Fruit fly (Drosophila melanogaster) whole organism, embryonic: Measurements from ENCODE around the gene lwr.

Experiments
- Aef1 ChIP-seq: fragments of 200-800 bp; sonication (Bioruptor generic); IDR thresholded peaks from 3 replicates; pipeline ENCODE4 v1.3.6; 2022; ENCODE audit warnings: missing biosample characterization, missing genetic modification characterization
- Antp ChIP-seq: fragments of 200-800 bp; sonication (Bioruptor generic); optimal IDR thresholded peaks from 3 replicates; lab custom pipeline; 2016; ENCODE audit warnings: missing biosample characterization, missing genetic modification characterization
- Bdp1 ChIP-seq: fragments of 200-800 bp; sonication (Bioruptor generic); optimal IDR thresholded peaks from 3 replicates; lab custom pipeline; 2016; ENCODE audit warnings: missing biosample characterization, missing genetic modification characterization
- CG10147 ChIP-seq: fragments of 200-800 bp; sonication (Bioruptor generic); optimal IDR thresholded peaks from 2 replicates; lab custom pipeline; 2019; ENCODE audit warnings: missing biosample characterization, mild to moderate bottlenecking, missing genetic modification characterization, moderate library complexity
- CG10462 ChIP-seq: fragments of 200-800 bp; sonication (Bioruptor generic); optimal IDR thresholded peaks from 2 replicates; lab custom pipeline; 2016; ENCODE audit warnings: missing biosample characterization, missing genetic modification characterization
- CG1233 ChIP-seq: fragments of 200-800 bp; sonication (Bioruptor generic); optimal IDR thresholded peaks from 4 replicates; lab custom pipeline; 2018; ENCODE audit warnings: missing biosample characterization, mild to moderate bottlenecking, missing genetic modification characterization
- CG13424 ChIP-seq: fragments of 200-800 bp; sonication (Bioruptor generic); optimal IDR thresholded peaks from 2 replicates; lab custom pipeline; 2019; ENCODE audit warnings: missing biosample characterization, mild to moderate bottlenecking, missing genetic modification characterization, moderate library complexity
- CG13894 ChIP-seq: fragments of 200-800 bp; sonication (Bioruptor generic); optimal IDR thresholded peaks from 3 replicates; lab custom pipeline; 2018; ENCODE audit warnings: missing biosample characterization, mild to moderate bottlenecking, missing genetic modification characterization, moderate library complexity
- CG14667 ChIP-seq: fragments of 200-800 bp; sonication (Bioruptor generic); IDR thresholded peaks from 2 replicates; pipeline ENCODE4 v1.3.6; 2022; ENCODE audit warnings: missing biosample characterization, missing genetic modification characterization
- CG15479 ChIP-seq: fragments of 200-800 bp; sonication (Bioruptor generic); optimal IDR thresholded peaks from 3 replicates; lab custom pipeline; 2019; ENCODE audit warnings: missing biosample characterization, mild to moderate bottlenecking, missing genetic modification characterization, moderate library complexity
- CG18476 ChIP-seq: fragments of 200-800 bp; sonication (Bioruptor generic); optimal IDR thresholded peaks from 2 replicates; lab custom pipeline; 2016; ENCODE audit warnings: missing biosample characterization, mild to moderate bottlenecking, missing genetic modification characterization
- CG30020 ChIP-seq: fragments of 200-800 bp; optimal IDR thresholded peaks from 2 replicates; lab custom pipeline; 2019; ENCODE audit warnings: missing biosample characterization, mild to moderate bottlenecking, missing genetic modification characterization, moderate library complexity
- CG31224 ChIP-seq: fragments of 200-800 bp; sonication (Bioruptor generic); IDR thresholded peaks from 2 replicates; pipeline ENCODE4 v1.3.6; 2022; ENCODE audit warnings: missing biosample characterization, missing genetic modification characterization
- CG32772 ChIP-seq: fragments of 200-800 bp; sonication (Bioruptor generic); IDR thresholded peaks from 2 replicates; pipeline ENCODE4 v1.3.6; 2022; ENCODE audit warnings: missing biosample characterization, missing genetic modification characterization
- CG3838 ChIP-seq: fragments of 200-800 bp; sonication (Bioruptor generic); optimal IDR thresholded peaks from 3 replicates; lab custom pipeline; 2016; ENCODE audit warnings: missing biosample characterization, missing genetic modification characterization
- CG4360 ChIP-seq: fragments of 200-800 bp; sonication (Bioruptor generic); IDR thresholded peaks from 2 replicates; pipeline ENCODE4 v1.3.6; 2022; ENCODE audit warnings: missing biosample characterization, missing genetic modification characterization
- CG4617 ChIP-seq: fragments of 200-800 bp; sonication (Bioruptor generic); optimal IDR thresholded peaks from 3 replicates; lab custom pipeline; 2016; ENCODE audit warnings: missing biosample characterization, missing genetic modification characterization, borderline replicate concordance
- CG6689 ChIP-seq: fragments of 200-800 bp; sonication (Bioruptor generic); IDR thresholded peaks from 2 replicates; pipeline ENCODE4 v1.3.6; 2022; ENCODE audit warnings: missing biosample characterization, missing genetic modification characterization
- CG7987 ChIP-seq: fragments of 200-800 bp; sonication (Bioruptor generic); optimal IDR thresholded peaks from 2 replicates; lab custom pipeline; 2018; ENCODE audit warnings: missing biosample characterization, mild to moderate bottlenecking, missing genetic modification characterization, moderate library complexity
- Dip3 ChIP-seq: fragments of 200-800 bp; sonication (Bioruptor generic); optimal IDR thresholded peaks from 3 replicates; lab custom pipeline; 2016; ENCODE audit warnings: missing biosample characterization, missing genetic modification characterization
- Drgx ChIP-seq: fragments of 200-800 bp; sonication (Bioruptor generic); IDR thresholded peaks from 2 replicates; pipeline ENCODE4 v1.3.6; 2022; ENCODE audit warnings: missing biosample characterization, missing genetic modification characterization
- Ets65A ChIP-seq: fragments of 200-800 bp; sonication (Bioruptor generic); peaks from one replicate; lab custom pipeline; 2016; ENCODE audit warnings: missing biosample characterization, missing genetic modification characterization
- HHEX ChIP-seq: fragments of 200-800 bp; sonication (Bioruptor generic); optimal IDR thresholded peaks from 3 replicates; lab custom pipeline; 2017; ENCODE audit warnings: missing biosample characterization, mild to moderate bottlenecking, missing genetic modification characterization, missing genetic modification reagents
- MBD-R2 ChIP-seq: fragments of 200-800 bp; sonication (Bioruptor generic); IDR thresholded peaks from 2 replicates; pipeline ENCODE4 v1.3.6; 2022; ENCODE audit warnings: missing biosample characterization, missing genetic modification characterization
- Med ChIP-seq: fragments of 200-800 bp; sonication (Bioruptor generic); peaks from one replicate; lab custom pipeline; 2016; ENCODE audit warnings: missing biosample characterization, missing genetic modification characterization, mild to moderate bottlenecking, inconsistent platforms, moderate library complexity
- Mrtf ChIP-seq: fragments of 200-800 bp; sonication (Bioruptor generic); IDR thresholded peaks from 3 replicates; pipeline ENCODE4 v1.3.6; 2022; ENCODE audit warnings: missing biosample characterization, missing genetic modification characterization
- Nf-YA ChIP-seq: fragments of 200-800 bp; sonication (Bioruptor generic); IDR thresholded peaks from 2 replicates; pipeline ENCODE4 v1.3.6; 2022; ENCODE audit warnings: missing biosample characterization, missing genetic modification characterization
- Oli ChIP-seq: fragments of 200-800 bp; sonication (Bioruptor generic); optimal IDR thresholded peaks from 2 replicates; lab custom pipeline; 2018; ENCODE audit warnings: missing biosample characterization, mild to moderate bottlenecking, missing genetic modification characterization, moderate library complexity
- Spps ChIP-seq: fragments of 200-800 bp; sonication (Bioruptor generic); optimal IDR thresholded peaks from 2 replicates; lab custom pipeline; 2018; ENCODE audit warnings: missing biosample characterization, mild to moderate bottlenecking, missing genetic modification characterization
- abd-A ChIP-seq: fragments of 200-800 bp; sonication (Bioruptor generic); optimal IDR thresholded peaks from 3 replicates; lab custom pipeline; 2019; ENCODE audit warnings: missing biosample characterization, mild to moderate bottlenecking, missing genetic modification characterization, moderate library complexity
- al ChIP-seq: fragments of 200-800 bp; sonication (Bioruptor generic); IDR thresholded peaks from 2 replicates; pipeline ENCODE4 v1.3.6; 2022; ENCODE audit warnings: missing biosample characterization, missing genetic modification characterization
- ara ChIP-seq: fragments of 200-800 bp; sonication (Bioruptor generic); IDR thresholded peaks from 2 replicates; pipeline ENCODE4 v1.3.6; 2022; ENCODE audit warnings: missing biosample characterization, missing genetic modification characterization
- bsh ChIP-seq, 2 experiments: fragments of 200-800 bp; sonication (Bioruptor generic); optimal IDR thresholded peaks; 2 replicates each; lab custom pipeline; 2017 to 2018; ENCODE audit warnings: mild to moderate bottlenecking in 2 of 2, missing biosample characterization in 2 of 2, missing genetic modification characterization in 2 of 2, moderate library complexity in 1 of 2
- cg ChIP-seq: fragments of 200-800 bp; sonication (Bioruptor generic); optimal IDR thresholded peaks from 3 replicates; lab custom pipeline; 2019; ENCODE audit warnings: missing biosample characterization, mild to moderate bottlenecking, missing genetic modification characterization, moderate library complexity
- crol ChIP-seq: fragments of 200-800 bp; sonication (Bioruptor generic); IDR thresholded peaks from 2 replicates; pipeline ENCODE4 v1.3.6; 2022; ENCODE audit warnings: missing biosample characterization, missing genetic modification characterization
- cwo ChIP-seq: fragments of 200-800 bp; sonication (Bioruptor generic); optimal IDR thresholded peaks from 3 replicates; lab custom pipeline; 2017; ENCODE audit warnings: missing biosample characterization, missing genetic modification characterization, mild to moderate bottlenecking, moderate library complexity, missing genetic modification reagents
- da ChIP-seq: fragments of 200-800 bp; sonication (Bioruptor generic); optimal IDR thresholded peaks from 2 replicates; lab custom pipeline; 2016; ENCODE audit warnings: missing biosample characterization, missing genetic modification characterization
- fru ChIP-seq: fragments of >200 bp; optimal IDR thresholded peaks from 2 replicates; lab custom pipeline; 2017
- gsb ChIP-seq: fragments of 200-800 bp; sonication (Bioruptor generic); IDR thresholded peaks from 2 replicates; pipeline ENCODE4 v1.3.6; 2022; ENCODE audit warnings: missing biosample characterization, missing genetic modification characterization
- kah ChIP-seq: fragments of 200-800 bp; sonication (Bioruptor generic); optimal IDR thresholded peaks from 2 replicates; lab custom pipeline; 2018; ENCODE audit warnings: missing biosample characterization, mild to moderate bottlenecking, missing genetic modification characterization
- odd ChIP-seq: fragments of 200-800 bp; sonication (Bioruptor generic); optimal IDR thresholded peaks from 2 replicates; lab custom pipeline; 2017; ENCODE audit warnings: missing biosample characterization, mild to moderate bottlenecking, missing genetic modification characterization
- pfk ChIP-seq: fragments of 200-800 bp; sonication (Bioruptor generic); optimal IDR thresholded peaks from 2 replicates; lab custom pipeline; 2018; ENCODE audit warnings: missing biosample characterization, mild to moderate bottlenecking, missing genetic modification characterization, moderate library complexity
- phol ChIP-seq: fragments of 200-800 bp; sonication (Bioruptor generic); optimal IDR thresholded peaks from 3 replicates; lab custom pipeline; 2018; ENCODE audit warnings: missing biosample characterization, mild to moderate bottlenecking, missing genetic modification characterization, moderate library complexity
- scrt ChIP-seq: fragments of 200-800 bp; sonication (Bioruptor generic); optimal IDR thresholded peaks from 2 replicates; lab custom pipeline; 2018; ENCODE audit warnings: missing biosample characterization, mild to moderate bottlenecking, missing genetic modification characterization, moderate library complexity
- sqz ChIP-seq: fragments of 200-800 bp; sonication (Bioruptor generic); optimal IDR thresholded peaks from 3 replicates; lab custom pipeline; 2018; ENCODE audit warnings: missing biosample characterization, mild to moderate bottlenecking, missing genetic modification characterization
- tio ChIP-seq: fragments of 200-800 bp; sonication (Bioruptor generic); optimal IDR thresholded peaks from 2 replicates; lab custom pipeline; 2017; ENCODE audit warnings: missing biosample characterization, missing genetic modification characterization, inconsistent platforms
- tll ChIP-seq, 2 experiments: fragments of 200-800 bp in 1 of 2; fragments of >200 bp in 1 of 2; sonication (Bioruptor generic) in 1 of 2; optimal IDR thresholded peaks; 2 replicates each; lab custom pipeline; 2017 to 2019; ENCODE audit warnings: missing biosample characterization in 2 of 2, missing genetic modification characterization in 2 of 2, mild to moderate bottlenecking in 1 of 2, moderate library complexity in 1 of 2

The lwr gene

dm6 chr2L:516032-516993 is 26.1 kb downstream of the lwr start (continued):
- peak; percentile 82 for TF ChIP-seq ara (GFP tag; lab: Robert Waterston, UW)
- no peak for TF ChIP-seq pfk
- no peak for TF ChIP-seq fru (lab: Kevin White, UChicago)
- peak; percentile 27 to 90 for TF ChIP-seq bsh (GFP tag; optimal IDR thresholded peaks at IDR 0.05; lab: Kevin White, UChicago)
- peak; percentile 60 for TF ChIP-seq tio (GFP tag; lab: Kevin White, UChicago)
- TF ChIP-seq, all 482 proteins: peak for 349

dm6 chr2L:514124-514818 is 28.1 kb downstream of the lwr start:
- TF ChIP-seq CG6689: no peak
- no peak for TF ChIP-seq CG10147 (GFP tag; lab: Kevin White, UChicago)
- TF ChIP-seq Dip3: no peak
- no peak for TF ChIP-seq CG18476 (GFP tag; lab: Kevin White, UChicago)
- peak; percentile 31 for TF ChIP-seq Med
- TF ChIP-seq CG1233: no peak
- no peak for TF ChIP-seq tll (GFP tag; optimal IDR thresholded peaks at IDR 0.05; lab: Kevin White, UChicago)
- TF ChIP-seq Ets65A: peak; percentile 40
- no peak for TF ChIP-seq Drgx (GFP tag; lab: Robert Waterston, UW)
- no peak for TF ChIP-seq MBD-R2
- TF ChIP-seq Antp (GFP tag; lab: Kevin White, UChicago): no peak
- no peak for TF ChIP-seq kah (GFP tag; lab: Kevin White, UChicago)
- TF ChIP-seq cg (GFP tag; lab: Kevin White, UChicago): peak; percentile 25
- no peak for TF ChIP-seq Spps
- no peak for TF ChIP-seq CG4360 (GFP tag; lab: Robert Waterston, UW)
- no peak for TF ChIP-seq CG3838 (GFP tag; lab: Kevin White, UChicago)
- TF ChIP-seq phol (tag; lab: Kevin White, UChicago): no peak
- no peak for TF ChIP-seq CG30020 (tag; lab: Kevin White, UChicago)
- TF ChIP-seq Mrtf: no peak
- TF ChIP-seq odd (GFP tag; lab: Kevin White, UChicago): no peak
- peak; percentile 91 for TF ChIP-seq CG31224
- TF ChIP-seq CG15479 (GFP tag; lab: Kevin White, UChicago): peak; percentile 94
- no peak for TF ChIP-seq CG10462
- no peak for TF ChIP-seq da (GFP tag; lab: Kevin White, UChicago)
- TF ChIP-seq CG7987: no peak
- TF ChIP-seq CG13424 (tag; lab: Kevin White, UChicago): no peak
- peak; percentile 0 for TF ChIP-seq cwo (GFP tag; lab: Kevin White, UChicago)
- no peak for TF ChIP-seq CG32772 (GFP tag; lab: Robert Waterston, UW)
- no peak for TF ChIP-seq abd-A (tag; lab: Kevin White, UChicago)
- no peak for TF ChIP-seq Bdp1 (GFP tag; lab: Kevin White, UChicago)
- no peak for TF ChIP-seq CG4617
- TF ChIP-seq crol (GFP tag; lab: Robert Waterston, UW): no peak
- TF ChIP-seq CG13894 (tag; lab: Kevin White, UChicago): peak; percentile 0
- TF ChIP-seq HHEX (GFP tag; lab: Kevin White, UChicago): no peak
- TF ChIP-seq Nf-YA (GFP tag; lab: Robert Waterston, UW): no peak
- no peak for TF ChIP-seq al (GFP tag; lab: Robert Waterston, UW)
- TF ChIP-seq Oli: no peak
- TF ChIP-seq CG14667: no peak
- TF ChIP-seq sqz (GFP tag; lab: Kevin White, UChicago): no peak
- no peak for TF ChIP-seq Aef1
- TF ChIP-seq scrt (GFP tag; lab: Kevin White, UChicago): peak; percentile 61
- no peak for TF ChIP-seq gsb (GFP tag; lab: Robert Waterston, UW)
